Fruit fly (Drosophila melanogaster) whole organism, adult: ENCODE results near the gene CG31145.

Experiments
- CG11617 ChIP-seq: fragments of 200-800 bp; sonication (Bioruptor generic); optimal IDR thresholded peaks from 2 replicates; lab custom pipeline; 2017; ENCODE audit warnings: mild to moderate bottlenecking, missing biosample characterization, missing genetic modification reagents, missing genetic modification characterization
- CG12768 ChIP-seq: fragments of 200-800 bp; sonication (Bioruptor generic); optimal IDR thresholded peaks from 2 replicates; lab custom pipeline; 2017; ENCODE audit warnings: missing biosample characterization, missing genetic modification characterization, mild to moderate bottlenecking, moderate library complexity, missing genetic modification reagents
- CG14711 ChIP-seq: fragments of 200-800 bp; sonication (Bioruptor generic); optimal IDR thresholded peaks from 2 replicates; lab custom pipeline; 2018; ENCODE audit warnings: missing biosample characterization, mild to moderate bottlenecking, missing genetic modification characterization, moderate library complexity
- CG1620 ChIP-seq: fragments of 200-800 bp; sonication (Bioruptor generic); optimal IDR thresholded peaks from 2 replicates; lab custom pipeline; 2016; ENCODE audit warnings: missing biosample characterization, missing genetic modification characterization
- CG33017 ChIP-seq: fragments of 200-800 bp; sonication (Bioruptor generic); optimal IDR thresholded peaks from 2 replicates; lab custom pipeline; 2018; ENCODE audit warnings: missing biosample characterization, mild to moderate bottlenecking, missing genetic modification characterization, moderate library complexity
- CG5204 ChIP-seq: fragments of 200-800 bp; sonication (Bioruptor generic); optimal IDR thresholded peaks from 2 replicates; lab custom pipeline; 2016; ENCODE audit warnings: missing biosample characterization, missing genetic modification characterization
- CG7045 ChIP-seq: fragments of 200-800 bp; sonication (Bioruptor generic); optimal IDR thresholded peaks from 2 replicates; lab custom pipeline; 2017; ENCODE audit warnings: missing biosample characterization, mild to moderate bottlenecking, missing genetic modification characterization
- CG7101 ChIP-seq: fragments of 200-800 bp; sonication (Bioruptor generic); optimal IDR thresholded peaks from 2 replicates; lab custom pipeline; 2018; ENCODE audit warnings: missing biosample characterization, mild to moderate bottlenecking, missing genetic modification characterization, moderate library complexity
- Clk ChIP-seq: fragments of 200-800 bp; sonication (Bioruptor generic); optimal IDR thresholded peaks from 2 replicates; lab custom pipeline; 2017; ENCODE audit warnings: missing biosample characterization, missing genetic modification characterization
- Crg-1 ChIP-seq: fragments of 200-800 bp; sonication (Bioruptor generic); optimal IDR thresholded peaks from 2 replicates; lab custom pipeline; 2016; ENCODE audit warnings: missing biosample characterization, missing genetic modification characterization
- Hr96 ChIP-seq: fragments of 200-800 bp; sonication (Bioruptor generic); optimal IDR thresholded peaks from 2 replicates; lab custom pipeline; 2016; ENCODE audit warnings: missing biosample characterization, missing genetic modification characterization
- Mnt ChIP-seq: fragments of 200-800 bp; sonication (Bioruptor generic); optimal IDR thresholded peaks from 2 replicates; lab custom pipeline; 2016; ENCODE audit warnings: missing biosample characterization, mild to moderate bottlenecking, missing genetic modification characterization
- bab1 ChIP-seq: fragments of 200-800 bp; sonication (Bioruptor generic); optimal IDR thresholded peaks from 3 replicates; lab custom pipeline; 2019; ENCODE audit warnings: missing biosample characterization, mild to moderate bottlenecking, missing genetic modification characterization, moderate library complexity
- cic ChIP-seq: fragments of 200-800 bp; sonication (Bioruptor generic); optimal IDR thresholded peaks from 2 replicates; lab custom pipeline; 2017; ENCODE audit warnings: missing biosample characterization, mild to moderate bottlenecking, missing genetic modification characterization, moderate library complexity
- cnc ChIP-seq, 2 experiments: fragments of >200 bp; optimal IDR thresholded peaks; 2 replicates each; lab custom pipeline; 2017
- kay ChIP-seq: fragments of 200-800 bp; sonication (Bioruptor generic); peaks from one replicate; lab custom pipeline; 2016; ENCODE audit warnings: missing biosample characterization, missing genetic modification characterization, borderline replicate concordance
- ovo ChIP-seq: fragments of 200-800 bp; sonication (Bioruptor generic); optimal IDR thresholded peaks from 2 replicates; lab custom pipeline; 2016; ENCODE audit warnings: missing biosample characterization, missing genetic modification characterization
- pad ChIP-seq: fragments of 200-800 bp; sonication (Bioruptor generic); optimal IDR thresholded peaks from 3 replicates; lab custom pipeline; 2017; ENCODE audit warnings: missing biosample characterization, missing genetic modification characterization, mild to moderate bottlenecking, moderate library complexity, missing genetic modification reagents
- tj ChIP-seq: fragments of 200-800 bp; sonication (Bioruptor generic); optimal IDR thresholded peaks from 3 replicates; lab custom pipeline; 2017; ENCODE audit warnings: missing biosample characterization, mild to moderate bottlenecking, missing genetic modification characterization, moderate library complexity
- toe ChIP-seq: fragments of 200-800 bp; sonication (Bioruptor generic); optimal IDR thresholded peaks from 2 replicates; lab custom pipeline; 2016; ENCODE audit warnings: missing biosample characterization, missing genetic modification characterization

CG31145 gene

DNA sequence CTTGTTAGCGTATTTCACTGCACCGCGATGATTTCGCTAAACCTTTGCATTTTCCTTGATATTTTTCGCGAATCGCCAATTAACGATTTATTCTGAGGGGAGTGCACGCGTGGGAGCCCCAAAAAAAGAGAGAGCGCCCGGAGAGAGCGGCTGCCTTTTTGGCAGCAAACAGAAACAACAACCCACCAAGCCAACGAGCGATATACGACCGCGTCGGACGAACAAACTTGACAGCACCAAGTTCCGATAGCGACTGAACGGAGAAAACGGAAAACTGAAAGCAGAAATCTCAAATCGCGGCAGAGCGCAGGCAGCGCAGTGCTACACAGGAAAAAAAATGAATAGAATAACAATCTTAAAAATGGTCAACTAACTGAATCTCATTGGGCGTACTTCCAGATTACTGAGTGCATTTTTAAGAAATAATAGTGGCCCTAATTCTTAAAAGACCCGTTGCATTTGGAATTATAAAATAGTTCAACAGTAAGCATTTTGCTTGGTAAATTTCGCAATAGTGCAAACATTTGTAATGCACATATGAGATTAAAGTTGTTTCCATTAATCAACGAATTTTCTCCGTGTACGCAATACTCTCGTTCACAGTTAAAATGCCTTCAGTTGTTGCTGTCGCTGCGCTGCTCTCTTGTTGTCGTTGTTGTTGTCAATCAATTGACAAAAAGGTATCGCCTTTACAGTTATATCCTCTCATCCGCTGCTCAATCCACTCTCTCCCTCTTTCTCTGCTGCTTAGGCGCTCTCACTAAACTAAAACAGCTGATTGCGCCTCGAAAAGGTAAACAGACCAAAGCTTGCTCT, at the start of gene CG31145:
Gene CG31145 (minus strand): TSS at position 259 of the 816 bp plus-strand sequence.
- TF ChIP-seq Crg-1 (GFP tag; lab: Kevin White, UChicago) (peak; percentile 99), CG11617 (GFP tag; lab: Kevin White, UChicago) (peak; percentile 100), kay (GFP tag; lab: Kevin White, UChicago) (peak; percentile 57), Mnt (peak; percentile 95), cic (GFP tag; lab: Kevin White, UChicago) (peak; percentile 96), CG7045 (peak; percentile 100), ovo (GFP tag; lab: Kevin White, UChicago) (peak; percentile 100), tj (GFP tag; lab: Kevin White, UChicago) (peak; percentile 95), CG7101 (peak; percentile 99), Clk (peak; percentile 99), pad (GFP tag; lab: Kevin White, UChicago) (peak; percentile 96), toe (GFP tag; lab: Kevin White, UChicago) (peak; percentile 100), CG14711 (tag; lab: Kevin White, UChicago) (peak; percentile 96), CG12768 (GFP tag; lab: Kevin White, UChicago) (peak; percentile 100), CG33017 (tag; lab: Kevin White, UChicago) (peak; percentile 99), Hr96 (peak; percentile 99), CG5204 (GFP tag; lab: Kevin White, UChicago) (peak; percentile 100), CG1620 (GFP tag; lab: Kevin White, UChicago) (peak; percentile 98), bab1 (GFP tag; lab: Kevin White, UChicago) (peak; percentile 98), cnc (optimal IDR thresholded peaks at IDR 0.05; lab: Kevin White, UChicago) (no peak)

DNA sequence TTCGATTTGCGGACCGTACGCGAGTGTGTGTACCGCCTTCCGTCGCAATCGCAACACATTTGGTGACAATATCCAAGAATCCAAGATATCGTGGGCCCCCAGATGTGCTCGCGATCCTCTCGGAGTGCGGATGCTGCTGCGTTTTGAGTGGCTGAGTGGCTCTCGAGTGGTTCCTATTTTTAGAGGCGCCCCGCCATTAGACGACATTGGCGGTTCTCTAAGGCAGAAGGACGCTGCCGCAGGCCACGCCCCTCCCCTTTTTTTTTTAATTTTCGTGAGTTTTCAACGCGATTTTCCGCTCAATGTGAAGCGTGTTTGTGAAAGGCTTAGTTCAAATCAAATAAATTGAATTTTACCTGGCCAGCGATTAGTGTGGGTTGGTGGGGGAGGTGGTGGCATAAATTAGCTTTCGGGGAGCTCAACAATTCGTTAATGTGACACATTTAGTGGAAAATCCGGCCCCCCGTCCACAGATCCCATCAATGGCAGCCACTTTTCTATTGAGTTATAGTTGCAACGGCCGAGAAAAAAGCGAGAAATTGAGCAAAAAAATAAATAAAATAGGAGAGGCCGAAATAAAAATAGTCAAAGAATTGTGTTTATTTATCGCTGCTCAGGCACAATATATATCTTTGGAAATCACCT, 49.0 kb upstream of the CG31145 start, which contains the start of gene nau:
Gene nau (minus strand): TSS at position 61 of the 645 bp plus-strand sequence.
- TF ChIP-seq CG33017 (tag; lab: Kevin White, UChicago) (no peak), CG11617 (GFP tag; lab: Kevin White, UChicago) (no peak), CG7045 (no peak), Mnt (no peak), CG5204 (GFP tag; lab: Kevin White, UChicago) (no peak), CG14711 (tag; lab: Kevin White, UChicago) (no peak), cic (GFP tag; lab: Kevin White, UChicago) (no peak), Hr96 (no peak), bab1 (GFP tag; lab: Kevin White, UChicago) (no peak), cnc (optimal IDR thresholded peaks at IDR 0.05; lab: Kevin White, UChicago) (no peak), toe (GFP tag; lab: Kevin White, UChicago) (no peak), kay (GFP tag; lab: Kevin White, UChicago) (no peak), Clk (no peak), CG7101 (no peak), tj (GFP tag; lab: Kevin White, UChicago) (no peak), ovo (GFP tag; lab: Kevin White, UChicago) (no peak)

DNA sequence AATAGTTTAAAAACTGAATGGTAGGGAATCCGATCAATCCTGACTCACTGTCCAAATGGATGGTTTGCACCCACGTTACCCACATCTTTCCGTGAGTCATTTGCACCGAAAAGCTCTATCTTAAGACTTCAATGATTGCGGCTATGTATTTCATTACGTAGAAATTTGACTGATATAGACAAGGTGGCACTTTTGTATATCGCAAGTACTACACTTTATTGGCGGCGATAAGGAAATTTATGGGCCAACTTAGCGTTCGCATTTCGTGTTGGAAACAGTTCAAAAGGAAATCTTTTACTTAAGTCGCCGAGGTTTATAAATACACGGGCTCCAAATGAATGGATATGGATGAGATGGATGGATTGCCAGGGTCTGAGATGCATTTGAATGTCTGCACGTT, 45.4 kb upstream of the CG31145 start:
- TF ChIP-seq cic (GFP tag; lab: Kevin White, UChicago) (no peak), kay (GFP tag; lab: Kevin White, UChicago) (peak; percentile 47), Mnt (no peak), Clk (no peak), CG7101 (no peak), bab1 (GFP tag; lab: Kevin White, UChicago) (no peak), pad (GFP tag; lab: Kevin White, UChicago) (no peak)

DNA sequence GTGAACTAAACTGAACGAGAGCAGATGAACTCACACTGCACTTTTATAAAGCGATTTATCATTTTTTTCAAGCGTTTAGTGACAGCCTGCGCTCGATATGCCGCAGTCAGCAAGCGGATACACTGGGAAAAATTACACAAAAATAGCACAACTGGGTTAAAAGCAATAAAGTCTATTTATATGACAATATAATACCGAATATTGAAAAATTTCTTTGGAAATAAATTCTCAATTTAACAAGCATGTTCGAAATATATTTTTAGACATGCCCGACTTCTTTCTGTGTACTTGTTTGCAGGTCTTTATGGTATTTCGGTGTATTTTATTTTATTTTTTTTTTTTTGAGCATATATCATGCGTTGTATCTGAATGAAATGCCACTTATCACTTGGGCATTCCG, 44.4 kb upstream of the CG31145 start:
- TF ChIP-seq Clk (no peak), ovo (GFP tag; lab: Kevin White, UChicago) (no peak), Crg-1 (GFP tag; lab: Kevin White, UChicago) (no peak), CG12768 (GFP tag; lab: Kevin White, UChicago) (no peak), Hr96 (no peak), CG7045 (no peak), CG14711 (tag; lab: Kevin White, UChicago) (peak; percentile 22), toe (GFP tag; lab: Kevin White, UChicago) (no peak), CG33017 (tag; lab: Kevin White, UChicago) (no peak), tj (GFP tag; lab: Kevin White, UChicago) (peak; percentile 11), Mnt (no peak), bab1 (GFP tag; lab: Kevin White, UChicago) (peak; percentile 4)

DNA sequence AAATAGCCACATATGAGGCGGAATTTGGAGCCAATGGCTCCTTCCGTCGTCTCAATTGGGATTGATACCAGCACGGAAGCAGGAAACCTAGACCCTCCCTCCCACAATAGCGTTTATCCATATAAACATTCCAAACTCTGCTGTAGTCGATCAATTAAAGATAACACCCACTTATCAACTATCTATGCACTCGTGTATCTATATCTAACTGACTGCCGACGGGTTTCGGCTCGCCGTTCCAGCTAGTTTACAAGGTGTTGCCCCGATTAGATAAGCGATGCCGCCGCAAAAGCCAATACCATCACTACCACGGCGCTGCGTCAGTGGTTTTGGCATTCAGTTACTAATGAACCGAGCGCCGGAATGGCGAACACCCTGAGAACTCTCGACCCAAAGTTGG, 41.7 kb upstream of the CG31145 start, which contains the start of gene CG10300:
Gene CG10300 (plus strand): TSS at position 333 of the 400 bp plus-strand sequence.
- TF ChIP-seq kay (GFP tag; lab: Kevin White, UChicago) (no peak), CG11617 (GFP tag; lab: Kevin White, UChicago) (no peak), CG12768 (GFP tag; lab: Kevin White, UChicago) (peak; percentile 7), CG14711 (tag; lab: Kevin White, UChicago) (no peak), toe (GFP tag; lab: Kevin White, UChicago) (no peak), cic (GFP tag; lab: Kevin White, UChicago) (peak; percentile 53), Mnt (no peak), Hr96 (no peak)
